Worm (Caenorhabditis elegans) whole organism, L4/young adult: Measurements from ENCODE around the gene grl-2.

Source experiments
- W03F9.2 ChIP-seq: fragments of 150-350 bp; optimal IDR thresholded peaks from 2 replicates; lab custom pipeline; 2014; ENCODE audit warnings: missing biosample characterization, missing genetic modification characterization
- dao-5 ChIP-seq: sonication (generic microtip); optimal IDR thresholded peaks from 2 replicates; lab custom pipeline; 2016; ENCODE audit warnings: missing genotype, missing genetic modification characterization, moderate library complexity, missing compliant biosample characterization
- him-1 ChIP-seq: sonication (generic microtip); optimal IDR thresholded peaks from 2 replicates; lab custom pipeline; 2016; ENCODE audit warnings: missing genotype, missing genetic modification reagents, missing genetic modification characterization, missing compliant biosample characterization

Gene grl-2

DNA sequence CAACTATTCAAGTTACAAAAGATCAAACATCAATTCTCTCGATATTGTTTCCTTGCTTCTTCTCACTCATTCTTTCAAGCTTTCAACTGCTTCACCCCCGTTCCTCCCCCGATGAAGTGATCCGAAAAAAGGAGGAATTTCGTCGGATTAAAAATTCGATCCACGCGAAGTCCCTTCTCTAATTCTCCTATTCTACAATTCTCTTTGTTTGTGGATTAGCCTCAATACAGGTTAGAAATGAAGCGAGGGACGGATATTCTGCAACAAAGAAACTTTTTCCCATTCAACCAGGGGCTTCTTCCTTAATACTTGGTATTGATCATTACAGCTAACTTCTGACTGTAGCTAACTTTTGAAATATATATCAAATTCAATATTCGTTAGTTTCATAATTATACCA lies at the start of gene grl-2:
TSS of gene grl-2 (plus strand) at position 301 of the 400 bp plus-strand sequence.
- TF ChIP-seq him-1 (no peak), dao-5 (tag; lab: Kevin White, UChicago) (no peak), W03F9.2 (tag; lab: Kevin White, UChicago) (no peak)

DNA sequence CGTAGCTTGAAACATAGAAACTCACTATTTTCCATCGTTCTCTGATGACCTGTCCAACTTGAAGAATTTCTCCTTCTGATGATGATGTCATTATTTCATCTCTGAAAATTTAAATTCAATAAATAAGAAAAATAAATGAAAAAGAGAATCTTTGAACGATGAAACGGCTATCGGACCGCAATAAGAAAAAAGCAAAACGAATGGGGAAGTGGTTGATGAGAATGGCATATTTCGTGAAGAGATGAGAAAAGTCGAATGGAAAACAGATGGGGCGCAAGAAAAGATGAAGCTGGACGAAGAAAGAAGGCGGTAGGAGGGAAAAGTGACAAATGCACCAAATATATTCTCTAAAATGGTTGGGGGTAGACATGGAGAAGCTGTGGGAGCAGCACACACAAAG lies 49.1 kb upstream of the grl-2 start, which contains the start of gene ttbk-7:
TSS of gene ttbk-7 (minus strand) at position 101 of the 400 bp plus-strand sequence.
- TF ChIP-seq him-1 (no peak), dao-5 (tag; lab: Kevin White, UChicago) (no peak), W03F9.2 (tag; lab: Kevin White, UChicago) (no peak)

DNA sequence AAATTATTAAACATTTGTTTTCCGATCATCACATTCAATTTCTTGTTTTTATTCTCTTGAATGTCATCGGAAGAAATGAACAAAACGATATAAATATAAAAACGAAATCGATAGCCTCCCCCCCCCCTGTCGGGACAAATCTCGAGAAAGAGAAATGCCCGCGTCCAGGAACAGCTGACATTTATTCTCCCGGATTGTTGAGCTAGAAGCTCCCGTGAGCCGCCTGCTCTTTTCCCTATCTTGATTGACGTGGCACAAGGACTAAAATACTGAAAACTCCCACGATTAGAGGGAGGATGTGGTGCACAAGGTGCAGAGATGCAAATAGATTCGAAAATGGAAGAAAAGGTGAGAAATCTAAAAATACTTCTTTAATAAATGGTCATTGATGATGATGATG lies 48.0 kb upstream of the grl-2 start:
- TF ChIP-seq dao-5 (tag; lab: Kevin White, UChicago): no peak
- TF ChIP-seq him-1: no peak
- TF ChIP-seq W03F9.2 (tag; lab: Kevin White, UChicago): no peak

DNA sequence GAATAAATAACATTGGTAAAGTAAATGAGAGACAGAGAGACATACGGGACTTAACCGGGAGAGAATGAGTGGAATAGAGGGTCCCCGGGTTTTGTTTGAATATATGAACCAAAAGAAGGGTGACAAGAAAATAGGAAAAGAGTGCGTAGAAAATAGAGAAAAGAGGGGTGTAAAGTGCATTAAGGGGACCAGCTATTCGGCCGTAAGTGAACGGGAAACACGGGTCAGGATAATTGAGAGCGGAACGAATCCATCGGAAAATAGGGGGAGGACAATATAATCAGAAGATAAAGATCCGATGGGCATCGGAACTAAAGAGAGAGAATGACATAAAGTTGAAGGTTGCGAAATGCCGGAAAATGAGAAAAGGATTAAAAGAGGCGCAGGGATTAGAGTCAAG lies 47.5 kb upstream of the grl-2 start:
- TF ChIP-seq W03F9.2 (tag; lab: Kevin White, UChicago) (no peak), him-1 (no peak), dao-5 (tag; lab: Kevin White, UChicago) (no peak)

DNA sequence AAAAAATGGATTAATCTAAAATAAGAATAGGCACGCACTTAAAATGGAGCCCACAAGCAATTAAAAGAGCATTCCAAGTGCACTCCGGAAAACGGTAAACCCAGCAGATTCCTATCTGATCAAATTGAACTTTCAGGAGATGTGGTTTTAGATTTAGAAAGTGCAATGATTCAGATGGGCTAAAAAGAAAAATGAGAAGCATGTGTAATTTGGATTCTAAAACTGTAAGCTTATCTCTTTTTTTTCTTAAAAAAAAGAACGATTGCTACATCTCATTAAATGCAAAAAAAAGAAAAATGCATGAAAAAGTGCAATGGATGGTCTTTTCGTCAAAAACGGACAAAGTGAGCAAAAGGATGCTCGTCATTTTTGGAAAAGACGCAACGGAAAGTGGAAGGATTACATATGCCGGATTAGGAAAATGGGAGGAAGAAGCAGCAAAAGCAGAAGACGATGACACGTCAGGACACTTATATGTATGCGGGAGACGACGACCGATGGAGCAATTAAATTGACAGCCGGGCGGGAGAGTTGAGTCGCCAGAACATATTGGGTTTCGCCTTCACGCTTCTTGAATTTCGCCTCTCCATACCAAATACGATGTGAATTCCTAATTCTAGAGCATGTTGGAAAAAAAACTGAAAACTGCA lies 46.2 kb upstream of the grl-2 start:
- TF ChIP-seq W03F9.2 (tag; lab: Kevin White, UChicago) (no peak), him-1 (no peak), dao-5 (tag; lab: Kevin White, UChicago) (no peak)

DNA sequence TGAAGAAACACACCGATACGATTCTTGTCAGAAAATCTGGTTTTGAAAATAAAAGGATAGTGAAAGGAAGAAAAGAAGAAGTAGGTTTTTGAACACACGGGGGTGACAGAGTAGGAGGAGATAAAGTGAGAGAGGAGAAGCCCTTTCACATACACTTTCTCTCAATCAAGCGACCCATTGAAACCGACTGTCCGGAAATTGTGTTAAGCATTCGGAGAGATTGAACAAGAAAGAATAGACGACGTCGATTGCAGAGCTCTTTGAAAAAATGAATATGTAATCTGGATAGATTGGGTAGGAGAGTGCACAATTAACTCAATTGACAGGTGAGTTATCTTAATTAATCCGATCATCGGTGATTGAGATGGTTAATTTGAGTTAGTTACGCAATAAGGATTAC lies 43.6 kb upstream of the grl-2 start:
- TF ChIP-seq W03F9.2 (tag; lab: Kevin White, UChicago): no peak
- TF ChIP-seq him-1: no peak
- no peak for TF ChIP-seq dao-5 (tag; lab: Kevin White, UChicago)

DNA sequence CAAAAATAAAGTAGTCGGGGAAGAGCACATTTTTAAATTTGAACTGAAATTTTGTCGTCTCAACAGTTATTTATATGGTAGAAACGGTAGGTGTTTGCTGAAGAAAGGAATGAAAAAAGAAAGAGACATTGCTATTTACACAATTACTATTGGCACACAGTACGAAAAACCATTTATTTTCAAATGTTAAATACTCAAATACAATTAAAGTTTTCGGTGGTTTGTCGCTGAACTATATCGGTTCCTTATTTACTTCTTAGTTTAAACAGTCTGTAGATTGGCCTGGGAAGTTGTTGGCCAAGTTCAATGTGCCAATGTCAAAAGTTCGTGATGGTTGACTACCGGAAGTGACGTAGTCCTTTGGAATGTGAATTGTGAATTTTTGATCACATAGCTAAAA lies 40.8 kb upstream of the grl-2 start, which contains the start of gene ttr-27:
TSS of gene ttr-27 (minus strand) at position 45 of the 400 bp plus-strand sequence.
- TF ChIP-seq him-1 (no peak), dao-5 (tag; lab: Kevin White, UChicago) (no peak), W03F9.2 (tag; lab: Kevin White, UChicago) (no peak)

DNA sequence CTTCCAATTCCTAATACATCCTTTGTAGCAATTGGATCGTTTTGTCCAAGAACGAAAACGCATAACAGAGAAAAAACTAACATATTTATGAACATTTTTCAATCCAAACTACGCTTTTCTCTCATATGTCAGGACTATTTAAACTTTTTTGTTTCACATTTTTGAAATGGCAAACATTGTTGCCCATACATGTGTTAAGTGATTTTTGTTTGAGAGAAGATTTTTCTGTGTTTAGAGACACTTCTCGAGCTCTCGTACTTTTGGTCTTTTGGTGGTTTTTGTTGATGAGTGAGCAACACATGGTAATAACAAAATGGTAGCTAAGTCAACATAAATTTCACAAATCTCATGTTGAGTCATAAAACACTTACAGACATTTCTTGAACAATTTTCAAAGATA lies 39.8 kb upstream of the grl-2 start, which contains the start of gene ttr-28:
TSS of gene ttr-28 (minus strand) at position 101 of the 400 bp plus-strand sequence.
- TF ChIP-seq W03F9.2 (tag; lab: Kevin White, UChicago): no peak
- no peak for TF ChIP-seq dao-5 (tag; lab: Kevin White, UChicago)
- no peak for TF ChIP-seq him-1

DNA sequence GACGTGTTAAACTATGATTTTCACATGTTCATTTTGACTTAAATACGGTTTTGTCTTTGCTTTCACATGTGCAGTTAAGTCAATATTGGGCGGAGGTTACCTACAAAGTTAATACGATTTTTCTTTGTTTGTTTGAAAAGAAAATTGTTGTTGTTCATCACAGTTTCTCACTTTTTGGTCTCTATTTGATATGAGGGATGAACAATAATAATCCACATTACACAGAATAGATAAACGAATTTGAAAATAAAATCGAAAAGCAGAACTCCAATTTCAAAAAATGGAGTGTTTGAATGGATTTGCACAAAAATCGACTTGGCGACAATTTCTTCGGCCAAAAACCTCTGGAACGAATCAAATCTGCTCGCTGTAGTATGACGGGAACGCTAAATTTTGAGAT lies 38.1 kb upstream of the grl-2 start, which contains the start of gene ttr-29:
TSS of gene ttr-29 (minus strand) at position 101 of the 400 bp plus-strand sequence.
- TF ChIP-seq him-1 (no peak), dao-5 (tag; lab: Kevin White, UChicago) (no peak), W03F9.2 (tag; lab: Kevin White, UChicago) (no peak)

DNA sequence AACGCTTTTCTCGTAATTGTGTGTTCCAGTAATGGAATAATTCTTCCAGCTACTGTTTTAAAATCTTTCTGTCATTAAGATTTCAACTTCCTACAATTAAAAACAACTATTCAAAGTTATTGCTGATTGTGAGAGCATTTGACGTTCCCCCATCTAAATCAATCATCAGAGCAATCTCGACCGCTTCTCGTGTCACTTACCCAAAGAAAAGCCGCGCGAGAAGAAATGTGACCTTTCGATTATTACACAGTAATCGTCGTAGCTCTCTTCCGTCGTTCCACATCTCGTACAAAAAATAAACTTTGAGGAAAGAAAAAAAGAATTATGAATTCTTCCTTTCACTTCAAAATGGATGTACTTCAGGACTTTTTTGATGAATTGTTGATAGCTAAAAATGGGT lies 37.4 kb upstream of the grl-2 start:
- TF ChIP-seq W03F9.2 (tag; lab: Kevin White, UChicago) (no peak), dao-5 (tag; lab: Kevin White, UChicago) (no peak), him-1 (no peak)

DNA sequence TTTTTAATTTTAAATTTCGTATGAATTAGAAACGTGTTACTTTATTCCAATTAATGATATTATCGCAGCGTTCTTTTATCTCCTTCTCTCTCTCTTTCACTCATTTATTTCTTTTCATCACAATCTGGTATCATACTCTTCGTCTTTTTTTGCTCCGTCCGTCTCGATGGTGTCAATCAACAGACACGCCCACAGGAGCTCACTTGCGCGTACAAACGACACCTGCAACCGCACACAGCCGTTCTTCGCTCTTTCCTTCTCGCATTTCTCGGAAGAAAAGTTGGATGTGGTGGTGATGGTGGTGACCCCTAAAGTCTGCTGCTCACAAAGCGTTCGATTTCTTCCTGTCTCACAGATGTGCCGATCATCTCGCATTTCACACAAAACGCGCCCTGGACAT lies 36.3 kb upstream of the grl-2 start:
- TF ChIP-seq W03F9.2 (tag; lab: Kevin White, UChicago): no peak
- TF ChIP-seq dao-5 (tag; lab: Kevin White, UChicago): no peak

DNA sequence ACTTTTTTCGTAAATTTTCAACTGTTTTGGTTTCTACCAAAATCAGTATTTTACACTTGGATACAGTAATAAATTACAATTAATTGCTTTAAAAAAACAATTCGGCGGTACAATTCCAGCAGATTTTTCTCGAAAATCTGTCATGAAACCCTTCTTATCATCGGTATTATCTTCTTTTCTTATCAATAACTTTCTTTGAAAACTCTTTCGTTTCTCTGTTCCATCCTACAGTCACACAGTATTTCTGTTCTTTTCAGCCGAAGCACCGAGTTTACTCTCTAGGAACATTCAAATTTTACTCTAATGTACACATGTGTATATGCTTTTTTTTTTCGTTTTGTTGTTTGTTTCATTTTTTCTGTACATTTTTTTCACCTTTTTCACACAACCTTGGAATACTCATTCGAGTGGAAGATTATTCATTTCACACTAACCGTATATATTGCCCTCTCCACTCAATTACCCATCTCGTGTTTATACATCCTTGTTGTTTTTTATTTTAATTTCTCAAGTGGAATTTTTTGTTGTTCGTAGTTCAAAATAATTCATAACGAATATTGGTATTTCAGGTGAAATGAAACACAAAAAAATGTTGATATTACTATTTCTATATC lies 35.2 kb upstream of the grl-2 start, which contains the start of gene nid-1:
TSS of gene nid-1 (plus strand) at position 564 of the 614 bp plus-strand sequence.
- TF ChIP-seq dao-5 (tag; lab: Kevin White, UChicago) (no peak), W03F9.2 (tag; lab: Kevin White, UChicago) (peak; percentile 40), him-1 (no peak)

DNA sequence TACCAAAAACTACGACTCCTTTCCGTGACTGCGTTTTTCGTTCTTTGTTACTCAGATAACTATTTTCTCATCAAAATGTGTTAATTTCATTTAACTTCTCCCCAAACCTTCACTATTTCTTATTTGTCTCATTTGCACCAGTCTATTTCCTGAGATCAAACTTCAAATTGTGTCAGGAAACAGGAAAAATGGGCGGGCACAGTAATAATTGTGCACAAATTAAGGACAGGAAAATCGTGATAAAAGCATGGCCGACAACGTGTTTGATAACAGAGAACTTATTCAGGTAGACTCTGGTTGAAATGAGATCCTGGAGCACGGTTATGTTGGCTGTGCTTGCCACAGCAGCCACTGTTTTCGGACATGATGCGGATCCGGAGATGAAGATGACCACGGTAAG lies 25.2 kb upstream of the grl-2 start, which contains the start of gene lipl-1:
TSS of gene lipl-1 (plus strand) at position 282 of the 400 bp plus-strand sequence.
- TF ChIP-seq W03F9.2 (tag; lab: Kevin White, UChicago) (no peak), him-1 (no peak), dao-5 (tag; lab: Kevin White, UChicago) (no peak)

DNA sequence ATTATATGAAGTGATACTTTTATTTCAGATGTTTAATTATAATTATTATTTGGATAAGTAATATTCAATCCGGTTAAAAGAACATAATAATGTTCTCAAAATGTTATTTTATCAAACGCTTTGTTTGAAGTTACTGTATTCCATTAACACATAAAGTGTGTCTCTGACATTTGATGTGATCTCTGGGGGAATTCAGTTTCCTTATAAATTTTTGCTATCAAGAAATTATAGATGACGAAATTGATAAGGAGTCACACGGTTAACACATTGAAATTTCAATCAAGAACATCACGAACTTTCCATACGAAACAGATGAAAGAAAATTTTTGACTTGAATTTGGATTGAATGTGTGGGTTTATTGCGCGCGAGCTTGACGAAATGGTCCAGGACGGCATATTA lies 23.2 kb upstream of the grl-2 start:
- no peak for TF ChIP-seq W03F9.2 (tag; lab: Kevin White, UChicago)
- TF ChIP-seq him-1: no peak
- TF ChIP-seq dao-5 (tag; lab: Kevin White, UChicago): no peak
